Fruit fly (Drosophila melanogaster) whole organism, embryonic: ENCODE data around the gene CG44477.
A peak's percentile ranks its signal among the peaks of the same experiment; 100 is the strongest.

ENCODE experiments used
- B-H2 ChIP-seq: fragments of 200-800 bp; sonication (Bioruptor generic); optimal IDR thresholded peaks from 2 replicates; lab custom pipeline; 2018; ENCODE audit warnings: missing biosample characterization, mild to moderate bottlenecking, missing genetic modification characterization
- CG10147 ChIP-seq: fragments of 200-800 bp; sonication (Bioruptor generic); optimal IDR thresholded peaks from 2 replicates; lab custom pipeline; 2019; ENCODE audit warnings: missing biosample characterization, mild to moderate bottlenecking, missing genetic modification characterization, moderate library complexity
- CG11695 ChIP-seq: fragments of 200-800 bp; sonication (Bioruptor generic); IDR thresholded peaks from 3 replicates; pipeline ENCODE4 v1.3.6; 2022; ENCODE audit warnings: missing biosample characterization, missing genetic modification characterization
- CG15269 ChIP-seq: fragments of 200-800 bp; sonication (Bioruptor generic); optimal IDR thresholded peaks from 2 replicates; lab custom pipeline; 2018; ENCODE audit warnings: missing biosample characterization, mild to moderate bottlenecking, missing genetic modification characterization, moderate library complexity
- CG17186 ChIP-seq: fragments of 200-800 bp; sonication (Bioruptor generic); optimal IDR thresholded peaks from 3 replicates; lab custom pipeline; 2017; ENCODE audit warnings: missing biosample characterization, missing genetic modification reagents, missing genetic modification characterization
- CG17385 ChIP-seq: fragments of 200-800 bp; sonication (Bioruptor generic); optimal IDR thresholded peaks from 3 replicates; lab custom pipeline; 2018; ENCODE audit warnings: missing biosample characterization, mild to moderate bottlenecking, missing genetic modification characterization
- CG18599 ChIP-seq: fragments of 200-800 bp; sonication (Bioruptor generic); optimal IDR thresholded peaks from 3 replicates; lab custom pipeline; 2017; ENCODE audit warnings: missing biosample characterization, missing genetic modification characterization, mild to moderate bottlenecking, moderate library complexity, missing genetic modification reagents
- CG2120 ChIP-seq: fragments of 200-800 bp; sonication (Bioruptor generic); optimal IDR thresholded peaks from 3 replicates; lab custom pipeline; 2016; ENCODE audit warnings: missing biosample characterization, missing genetic modification characterization
- CG2678 ChIP-seq: fragments of 200-800 bp; sonication (Bioruptor generic); optimal IDR thresholded peaks from 3 replicates; lab custom pipeline; 2019; ENCODE audit warnings: missing biosample characterization, mild to moderate bottlenecking, missing genetic modification characterization, moderate library complexity
- CG3281 ChIP-seq: fragments of 200-800 bp; sonication (Bioruptor generic); optimal IDR thresholded peaks from 3 replicates; lab custom pipeline; 2017; ENCODE audit warnings: missing biosample characterization, mild to moderate bottlenecking, missing genetic modification characterization
- CG4820 ChIP-seq: fragments of 200-800 bp; sonication (Bioruptor generic); optimal IDR thresholded peaks from 3 replicates; lab custom pipeline; 2016; ENCODE audit warnings: missing biosample characterization, missing genetic modification characterization
- CG7556 ChIP-seq: fragments of 200-800 bp; sonication (Bioruptor generic); optimal IDR thresholded peaks from 2 replicates; lab custom pipeline; 2017; ENCODE audit warnings: missing biosample characterization, mild to moderate bottlenecking, missing genetic modification characterization
- CG9727 ChIP-seq: fragments of 200-800 bp; sonication (Bioruptor generic); optimal IDR thresholded peaks from 3 replicates; lab custom pipeline; 2017; ENCODE audit warnings: missing biosample characterization, mild to moderate bottlenecking, missing genetic modification characterization
- CTCF ChIP-seq: fragments of 200-800 bp; sonication (Bioruptor generic); optimal IDR thresholded peaks from 2 replicates; lab custom pipeline; 2017; ENCODE audit warnings: missing biosample characterization, mild to moderate bottlenecking, missing genetic modification characterization, moderate library complexity
- Camta ChIP-seq: fragments of 200-800 bp; sonication (Bioruptor generic); optimal IDR thresholded peaks from 2 replicates; lab custom pipeline; 2016; ENCODE audit warnings: missing biosample characterization, missing genetic modification characterization
- CoRest ChIP-seq: fragments of 200-800 bp; sonication (Bioruptor generic); optimal IDR thresholded peaks from 3 replicates; lab custom pipeline; 2018; ENCODE audit warnings: missing biosample characterization, mild to moderate bottlenecking, missing genetic modification characterization, moderate library complexity
- Deaf1 ChIP-seq: fragments of 200-800 bp; optimal IDR thresholded peaks from 3 replicates; lab custom pipeline; 2019; ENCODE audit warnings: missing biosample characterization, mild to moderate bottlenecking, missing genetic modification characterization, moderate library complexity
- Fer2 ChIP-seq: fragments of 200-800 bp; sonication (Bioruptor generic); optimal IDR thresholded peaks from 2 replicates; lab custom pipeline; 2018; ENCODE audit warnings: missing biosample characterization, mild to moderate bottlenecking, missing genetic modification characterization, moderate library complexity
- Hand ChIP-seq: fragments of 200-800 bp; sonication (Bioruptor generic); optimal IDR thresholded peaks from 2 replicates; lab custom pipeline; 2017; ENCODE audit warnings: mild to moderate bottlenecking, missing biosample characterization, missing genetic modification reagents, missing genetic modification characterization
- HmgZ ChIP-seq: fragments of 200-800 bp; sonication (Bioruptor generic); optimal IDR thresholded peaks from 2 replicates; lab custom pipeline; 2018; ENCODE audit warnings: missing biosample characterization, mild to moderate bottlenecking, missing genetic modification characterization
- Hmr ChIP-seq: fragments of 200-800 bp; sonication (Bioruptor generic); optimal IDR thresholded peaks from 3 replicates; lab custom pipeline; 2017; ENCODE audit warnings: mild to moderate bottlenecking, missing biosample characterization, missing genetic modification reagents, missing genetic modification characterization
- Hr51 ChIP-seq, 2 experiments: fragments of 200-800 bp; sonication (Bioruptor generic); optimal IDR thresholded peaks; 2 replicates in 1 of 2; 3 replicates in 1 of 2; lab custom pipeline; 2016 to 2018; ENCODE audit warnings: missing biosample characterization in 2 of 2, missing genetic modification characterization in 2 of 2, mild to moderate bottlenecking in 1 of 2, moderate library complexity in 1 of 2
- Meics ChIP-seq: fragments of 200-800 bp; sonication (Bioruptor generic); optimal IDR thresholded peaks from 2 replicates; lab custom pipeline; 2017; ENCODE audit warnings: missing biosample characterization, mild to moderate bottlenecking, missing genetic modification characterization
- Sox102F ChIP-seq: fragments of 200-800 bp; sonication (Bioruptor generic); optimal IDR thresholded peaks from 2 replicates; lab custom pipeline; 2018; ENCODE audit warnings: missing biosample characterization, mild to moderate bottlenecking, missing genetic modification characterization, moderate library complexity
- YL-1 ChIP-seq: fragments of 200-800 bp; sonication (Bioruptor generic); optimal IDR thresholded peaks from 3 replicates; lab custom pipeline; 2017; ENCODE audit warnings: missing biosample characterization, mild to moderate bottlenecking, missing genetic modification characterization
- amos ChIP-seq: fragments of 200-800 bp; sonication (Bioruptor generic); IDR thresholded peaks from 2 replicates; pipeline ENCODE4 v1.3.6; 2022; ENCODE audit warnings: missing biosample characterization, missing genetic modification characterization; ENCODE audit not compliant: partially characterized antibody
- ap ChIP-seq: fragments of 200-800 bp; sonication (Bioruptor generic); IDR thresholded peaks from 2 replicates; pipeline ENCODE4 v1.3.6; 2022; ENCODE audit warnings: missing biosample characterization, missing genetic modification characterization
- bbx ChIP-seq: fragments of 200-800 bp; sonication (Bioruptor generic); IDR thresholded peaks from 2 replicates; pipeline ENCODE4 v1.3.6; 2022; ENCODE audit warnings: missing biosample characterization, missing genetic modification characterization; ENCODE audit not compliant: partially characterized antibody
- btn ChIP-seq: fragments of 200-800 bp; sonication (Bioruptor generic); optimal IDR thresholded peaks from 2 replicates; lab custom pipeline; 2016; ENCODE audit warnings: missing biosample characterization, missing genetic modification characterization
- caup ChIP-seq: fragments of 200-800 bp; sonication (Bioruptor generic); optimal IDR thresholded peaks from 3 replicates; lab custom pipeline; 2017; ENCODE audit warnings: missing biosample characterization, mild to moderate bottlenecking, missing genetic modification characterization, moderate library complexity; ENCODE audit not compliant: severe bottlenecking
- chif ChIP-seq, 2 experiments: fragments of 200-800 bp; sonication (Bioruptor generic); optimal IDR thresholded peaks; 3 replicates each; lab custom pipeline; 2016; ENCODE audit warnings: missing biosample characterization in 2 of 2, missing genetic modification characterization in 2 of 2
- ci ChIP-seq: fragments of 200-800 bp; sonication (Bioruptor generic); IDR thresholded peaks from 3 replicates; pipeline ENCODE4 v1.3.6; 2022; ENCODE audit warnings: missing biosample characterization, missing genetic modification characterization
- cwo ChIP-seq: fragments of 200-800 bp; sonication (Bioruptor generic); optimal IDR thresholded peaks from 3 replicates; lab custom pipeline; 2017; ENCODE audit warnings: missing biosample characterization, missing genetic modification characterization, mild to moderate bottlenecking, moderate library complexity, missing genetic modification reagents
- dmrt99B ChIP-seq: fragments of 200-800 bp; sonication (Bioruptor generic); optimal IDR thresholded peaks from 2 replicates; lab custom pipeline; 2018; ENCODE audit warnings: missing biosample characterization, mild to moderate bottlenecking, missing genetic modification characterization, moderate library complexity
- dysf ChIP-seq: fragments of 200-800 bp; sonication (Bioruptor generic); IDR thresholded peaks from 3 replicates; pipeline ENCODE4 v1.3.6; 2022; ENCODE audit warnings: missing biosample characterization, missing genetic modification characterization
- eve ChIP-seq, 2 experiments: fragments of >200 bp; optimal IDR thresholded peaks; 2 replicates each; lab custom pipeline; 2017; ENCODE audit warnings: missing biosample characterization in 2 of 2, missing genetic modification characterization in 2 of 2
- inv ChIP-seq: fragments of 200-800 bp; sonication (Bioruptor generic); IDR thresholded peaks from 2 replicates; pipeline ENCODE4 v1.3.6; 2022; ENCODE audit warnings: missing biosample characterization, missing genetic modification characterization; ENCODE audit not compliant: partially characterized antibody
- mam ChIP-seq: fragments of 200-800 bp; sonication (Bioruptor generic); optimal IDR thresholded peaks from 3 replicates; lab custom pipeline; 2016; ENCODE audit warnings: missing biosample characterization, missing genetic modification characterization
- ranshi ChIP-seq: fragments of 200-800 bp; sonication (Bioruptor generic); IDR thresholded peaks from 2 replicates; pipeline ENCODE4 v1.3.6; 2022; ENCODE audit warnings: missing biosample characterization, missing genetic modification characterization
- ro ChIP-seq: fragments of 200-800 bp; sonication (Bioruptor generic); IDR thresholded peaks from 2 replicates; pipeline ENCODE4 v1.3.6; 2022; ENCODE audit warnings: missing biosample characterization, missing genetic modification characterization
- salm ChIP-seq: fragments of 200-800 bp; sonication (Bioruptor generic); optimal IDR thresholded peaks from 2 replicates; lab custom pipeline; 2018; ENCODE audit warnings: missing biosample characterization, mild to moderate bottlenecking, missing genetic modification characterization
- sens ChIP-seq: fragments of 200-800 bp; sonication (Bioruptor generic); peaks from one replicate; lab custom pipeline; 2016; ENCODE audit warnings: missing biosample characterization, missing genetic modification characterization
- seq ChIP-seq: fragments of 200-800 bp; sonication (Bioruptor generic); IDR thresholded peaks from 2 replicates; pipeline ENCODE4 v1.3.6; 2022; ENCODE audit warnings: missing biosample characterization, missing genetic modification characterization
- slbo ChIP-seq: fragments of 200-800 bp; sonication (Bioruptor generic); IDR thresholded peaks from 2 replicates; pipeline ENCODE4 v1.3.6; 2022; ENCODE audit warnings: missing biosample characterization, missing genetic modification characterization
- slou ChIP-seq: fragments of 200-800 bp; sonication (Bioruptor generic); optimal IDR thresholded peaks from 3 replicates; lab custom pipeline; 2016; ENCODE audit warnings: missing biosample characterization, missing genetic modification characterization
- tup ChIP-seq: fragments of 200-800 bp; sonication (Bioruptor generic); optimal IDR thresholded peaks from 2 replicates; lab custom pipeline; 2016; ENCODE audit warnings: missing biosample characterization, mild to moderate bottlenecking, missing genetic modification characterization, moderate library complexity
- tx ChIP-seq: fragments of 200-800 bp; sonication (Bioruptor generic); optimal IDR thresholded peaks from 2 replicates; lab custom pipeline; 2016; ENCODE audit warnings: missing biosample characterization, missing genetic modification characterization

Gene CG44477

dm6 chr2L:11662959-11663358 lies at the start of gene CG44477:
Gene CG44477 (plus strand): TSS chr2L:11663259.
- TF ChIP-seq Fer2 (tag; lab: Kevin White, UChicago) (no peak), inv (GFP tag; lab: Robert Waterston, UW) (no peak)

dm6 chr2L:11624190-11624589 lies 38.9 kb upstream of the CG44477 start:
- TF ChIP-seq CTCF (GFP tag; lab: Kevin White, UChicago) = peak; percentile 68
- TF ChIP-seq Camta (GFP tag; lab: Kevin White, UChicago) = no peak
- TF ChIP-seq ranshi = no peak
- no peak for TF ChIP-seq CG4820 (GFP tag; lab: Kevin White, UChicago)

DNA sequence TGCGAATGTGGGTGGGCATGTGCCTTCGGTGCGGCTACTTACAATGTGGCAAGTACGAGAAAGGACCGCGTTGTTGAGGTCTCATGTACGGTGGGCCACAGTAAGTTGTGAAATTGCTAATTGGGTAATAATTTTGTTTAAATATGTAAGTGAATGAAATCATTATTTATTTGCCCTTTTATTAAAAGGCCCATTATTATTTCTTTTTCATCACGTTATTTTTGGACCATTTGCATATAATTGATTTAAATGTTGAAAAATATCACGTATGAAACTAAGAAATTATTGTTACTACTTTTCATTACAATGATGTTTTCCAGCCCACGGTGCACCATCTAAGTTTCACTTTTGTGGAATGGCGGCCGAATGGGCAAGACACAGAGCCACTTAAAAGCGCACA lies 34.8 kb upstream of the CG44477 start:
- TF ChIP-seq CG15269 (peak; percentile 31), CG17186 (no peak), ci (GFP tag; lab: Robert Waterston, UW) (no peak), CG2678 (tag; lab: Kevin White, UChicago) (peak; percentile 60), mam (GFP tag; lab: Kevin White, UChicago) (peak; percentile 31), dysf (GFP tag; lab: Robert Waterston, UW) (peak; percentile 34; the same call in 1 of the 3 replicates), seq (no peak), salm (tag; lab: Kevin White, UChicago) (no peak), ro (GFP tag; lab: Robert Waterston, UW) (no peak), YL-1 (GFP tag; lab: Kevin White, UChicago) (no peak), caup (GFP tag; lab: Kevin White, UChicago) (peak; percentile 37), Hmr (GFP tag; lab: Kevin White, UChicago) (peak; percentile 49), amos (GFP tag; lab: Robert Waterston, UW) (no peak), Hr51 (GFP tag; optimal IDR thresholded peaks at IDR 0.05; lab: Kevin White, UChicago) (peak in 1 of 2 experiments; percentile 46), Sox102F (peak; percentile 23), Meics (GFP tag; lab: Kevin White, UChicago) (peak; percentile 48), tx (GFP tag; lab: Kevin White, UChicago) (no peak), Hand (GFP tag; lab: Kevin White, UChicago) (peak; percentile 24), dmrt99B (peak; percentile 41), slou (GFP tag; lab: Kevin White, UChicago) (peak; percentile 13), CG18599 (peak; percentile 68), bbx (GFP tag; lab: Robert Waterston, UW) (no peak), B-H2 (no peak), eve (GFP tag; optimal IDR thresholded peaks at IDR 0.05; lab: Kevin White, UChicago) (peak in 1 of 2 experiments; percentile 14), ranshi (0 out of 2 replicates have a peak, but pooled peaks have one; percentile 17), CG2120 (GFP tag; lab: Kevin White, UChicago) (peak; percentile 53), btn (GFP tag; lab: Kevin White, UChicago) (no peak), slbo (0 out of 2 replicates have a peak, but pooled peaks have one; percentile 30), ap (GFP tag; lab: Robert Waterston, UW) (no peak), sens (GFP tag; lab: Kevin White, UChicago) (peak; percentile 35), CG9727 (GFP tag; lab: Kevin White, UChicago) (peak; percentile 2), CG7556 (GFP tag; lab: Kevin White, UChicago) (peak; percentile 56), chif (GFP tag; optimal IDR thresholded peaks at IDR 0.05; lab: Kevin White, UChicago) (no peak), HmgZ (tag; lab: Kevin White, UChicago) (no peak), CG17385 (GFP tag; lab: Kevin White, UChicago) (peak; percentile 0), cwo (GFP tag; lab: Kevin White, UChicago) (peak; percentile 35), CG10147 (GFP tag; lab: Kevin White, UChicago) (peak; percentile 18), CG3281 (GFP tag; lab: Kevin White, UChicago) (peak; percentile 51), Deaf1 (tag; lab: Kevin White, UChicago) (peak; percentile 14), tup (GFP tag; lab: Kevin White, UChicago) (no peak), CoRest (tag; lab: Kevin White, UChicago) (peak; percentile 25), CG11695 (0 out of 3 replicates have a peak, but pooled peaks have one; percentile 32)
